Worm (Caenorhabditis elegans): ENCODE data around the gene csp-2.
"Not testable (repeated sequence)": the region's sequence is repeated elsewhere in the genome, so short reads cannot be mapped to it uniquely, and the experiment has no call there.

- not testable (repeated sequence) for TF ChIP-seq nhr-237 (tag; optimal IDR thresholded peaks at IDR 0.05); ama-1 (optimal IDR thresholded peaks at IDR 0.05); elt-3 (tag; optimal IDR thresholded peaks at IDR 0.05); nhr-25 (tag; optimal IDR thresholded peaks at IDR 0.05); lin-39 (tag; optimal IDR thresholded peaks at IDR 0.05); ceh-82 (tag; optimal IDR thresholded peaks at IDR 0.05); fos-1 (tag; optimal IDR thresholded peaks at IDR 0.05); aly-2 (tag; optimal IDR thresholded peaks at IDR 0.05); ZK546.5 (tag; optimal IDR thresholded peaks at IDR 0.05); unc-39 (tag; optimal IDR thresholded peaks at IDR 0.05); egl-27 (tag; optimal IDR thresholded peaks at IDR 0.05); R02D3.7 (tag; optimal IDR thresholded peaks at IDR 0.05); snpc-4 (tag; optimal IDR thresholded peaks at IDR 0.05); sma-9 (GFP tag; optimal IDR thresholded peaks at IDR 0.05); sma-9 (tag; optimal IDR thresholded peaks at IDR 0.05)
Measured at ce11 chrIV:6317357-6317756, 9.8 kb downstream of the csp-2 start, which contains the start of gene Y73B6BL.12.
